Worm (Caenorhabditis elegans) whole organism, L1 larva: ENCODE measurements around the gene F45D3.2.
A peak's percentile ranks its signal among the peaks of the same experiment; 100 is the strongest.

ENCODE experiments used
- C04F5.9 ChIP-seq: sonication (generic microtip); optimal IDR thresholded peaks from 2 replicates; lab custom pipeline; 2016; ENCODE audit warnings: missing genetic modification characterization, missing compliant biosample characterization
- F16B12.6 ChIP-seq: fragments of 150-350 bp; optimal IDR thresholded peaks from 2 replicates; lab custom pipeline; 2014; ENCODE audit warnings: missing biosample characterization, missing genetic modification characterization
- Y116A8C.19 ChIP-seq: sonication (generic microtip); optimal IDR thresholded peaks from 2 replicates; lab custom pipeline; 2016; ENCODE audit warnings: missing compliant biosample characterization, missing genetic modification characterization, borderline replicate concordance
- aha-1 ChIP-seq: fragments of 150-350 bp; optimal IDR thresholded peaks from 2 replicates; lab custom pipeline; 2014; ENCODE audit warnings: missing biosample characterization, missing genetic modification characterization
- alr-1 ChIP-seq: fragments of 200-800 bp; sonication (Bioruptor generic); optimal IDR thresholded peaks from 2 replicates; lab custom pipeline; 2018; ENCODE audit warnings: borderline replicate concordance, mild to moderate bottlenecking, missing genetic modification characterization, missing compliant biosample characterization
- aly-2 ChIP-seq: fragments of 150-350 bp; optimal IDR thresholded peaks from 2 replicates; lab custom pipeline; 2014; ENCODE audit warnings: missing biosample characterization, missing genetic modification characterization
- blmp-1 ChIP-seq: fragments of 150-350 bp; optimal IDR thresholded peaks from 2 replicates; lab custom pipeline; 2014; ENCODE audit warnings: missing biosample characterization, missing genetic modification characterization
- ceh-8 ChIP-seq: fragments of 200-800 bp; sonication (Bioruptor generic); optimal IDR thresholded peaks from 2 replicates; lab custom pipeline; 2018; ENCODE audit warnings: mild to moderate bottlenecking, missing genetic modification characterization, moderate library complexity, missing compliant biosample characterization
- ceh-88 ChIP-seq: fragments of 200-800 bp; sonication (Bioruptor generic); IDR thresholded peaks from 2 replicates; pipeline ENCODE4 v1.3.6; 2022; ENCODE audit warnings: missing genetic modification characterization, missing compliant biosample characterization
- ceh-90 ChIP-seq: sonication (generic microtip); optimal IDR thresholded peaks from 2 replicates; lab custom pipeline; 2016; ENCODE audit warnings: missing genetic modification characterization, missing compliant biosample characterization
- elt-3 ChIP-seq, 6 experiments: fragments of 150-350 bp in 1 of 6; sonication (generic microtip); optimal IDR thresholded peaks; 2 replicates each; lab custom pipeline; 2017 to 2018; ENCODE audit warnings: missing biosample characterization in 6 of 6, missing genetic modification characterization in 6 of 6, inconsistent platforms in 1 of 6
- fkh-8 ChIP-seq: sonication (generic microtip); optimal IDR thresholded peaks from 2 replicates; lab custom pipeline; 2016; ENCODE audit warnings: mild to moderate bottlenecking, missing genetic modification characterization, missing compliant biosample characterization
- grh-1 ChIP-seq: fragments of 200-800 bp; sonication (Bioruptor generic); IDR thresholded peaks from 2 replicates; pipeline ENCODE4 v1.3.6; 2022; ENCODE audit warnings: missing genetic modification reagents, missing genetic modification characterization, missing compliant biosample characterization
- hlh-17 ChIP-seq: fragments of 200-800 bp; sonication (Bioruptor generic); optimal IDR thresholded peaks from 2 replicates; lab custom pipeline; 2018; ENCODE audit warnings: missing genetic modification characterization, mild to moderate bottlenecking, missing compliant biosample characterization, moderate library complexity, borderline replicate concordance
- irx-1 ChIP-seq: sonication (generic microtip); optimal IDR thresholded peaks from 2 replicates; lab custom pipeline; 2016; ENCODE audit warnings: missing genetic modification characterization, missing compliant biosample characterization
- lin-14 ChIP-seq: fragments of 200-800 bp; sonication (Bioruptor generic); optimal IDR thresholded peaks from 2 replicates; lab custom pipeline; 2018; ENCODE audit warnings: mild to moderate bottlenecking, missing genetic modification characterization, moderate library complexity, missing compliant biosample characterization
- lin-35 ChIP-seq, 2 experiments: fragments of 150-350 bp; optimal IDR thresholded peaks; 2 replicates each; lab custom pipeline; 2014; ENCODE audit warnings: missing biosample characterization in 2 of 2, missing genetic modification characterization in 2 of 2, missing genetic modification reagents in 2 of 2
- lir-3 ChIP-seq: sonication (generic microtip); optimal IDR thresholded peaks from 2 replicates; lab custom pipeline; 2016; ENCODE audit warnings: mild to moderate bottlenecking, missing genetic modification characterization, moderate library complexity, missing compliant biosample characterization; ENCODE audit not compliant: poor library complexity
- lsy-2 ChIP-seq, 2 experiments: fragments of 150-350 bp; optimal IDR thresholded peaks; 2 replicates each; lab custom pipeline; 2014; ENCODE audit warnings: missing biosample characterization in 2 of 2, missing genetic modification characterization in 2 of 2
- mab-9 ChIP-seq: fragments of 200-800 bp; sonication (Bioruptor generic); IDR thresholded peaks from 2 replicates; pipeline ENCODE4 v1.3.6; 2022; ENCODE audit warnings: missing genetic modification reagents, missing genetic modification characterization, missing compliant biosample characterization
- mep-1 ChIP-seq: fragments of 150-350 bp; optimal IDR thresholded peaks from 2 replicates; lab custom pipeline; 2014; ENCODE audit warnings: missing biosample characterization, missing genetic modification characterization
- nhr-11 ChIP-seq: fragments of 150-350 bp; optimal IDR thresholded peaks from 2 replicates; lab custom pipeline; 2014; ENCODE audit warnings: missing biosample characterization, missing genetic modification characterization
- nhr-19 ChIP-seq: fragments of 200-800 bp; sonication (Bioruptor generic); conservative IDR thresholded peaks from 2 replicates; pipeline ENCODE4 v1.3.6; 2022; ENCODE audit warnings: missing genetic modification characterization, missing compliant biosample characterization
- nhr-20 ChIP-seq: sonication (generic microtip); optimal IDR thresholded peaks from 2 replicates; lab custom pipeline; 2016; ENCODE audit warnings: mild to moderate bottlenecking, missing genetic modification characterization, missing compliant biosample characterization
- nhr-237 ChIP-seq: fragments of 150-350 bp; optimal IDR thresholded peaks from 2 replicates; lab custom pipeline; 2014; ENCODE audit warnings: missing biosample characterization, missing genetic modification characterization
- nhr-28 ChIP-seq: fragments of 150-350 bp; optimal IDR thresholded peaks from 2 replicates; lab custom pipeline; 2014; ENCODE audit warnings: missing biosample characterization, missing genetic modification characterization
- nhr-71 ChIP-seq: sonication (generic microtip); optimal IDR thresholded peaks from 2 replicates; lab custom pipeline; 2016; ENCODE audit warnings: mild to moderate bottlenecking, missing genetic modification characterization, moderate library complexity, missing compliant biosample characterization
- nhr-76 ChIP-seq: sonication (generic microtip); optimal IDR thresholded peaks from 2 replicates; lab custom pipeline; 2017; ENCODE audit warnings: missing biosample characterization, missing genetic modification characterization
- nhr-85 ChIP-seq: sonication (generic microtip); peaks from one replicate; lab custom pipeline; 2016; ENCODE audit warnings: missing genetic modification characterization, inconsistent platforms, missing compliant biosample characterization
- nhr-90 ChIP-seq: sonication (generic microtip); optimal IDR thresholded peaks from 2 replicates; lab custom pipeline; 2016; ENCODE audit warnings: mild to moderate bottlenecking, missing genetic modification characterization, missing compliant biosample characterization; ENCODE audit not compliant: poor library complexity
- pax-3 ChIP-seq: fragments of 200-800 bp; sonication (Bioruptor generic); optimal IDR thresholded peaks from 2 replicates; lab custom pipeline; 2018; ENCODE audit warnings: mild to moderate bottlenecking, missing genetic modification characterization, moderate library complexity, missing compliant biosample characterization
- pqm-1 ChIP-seq: sonication (generic microtip); optimal IDR thresholded peaks from 3 replicates; lab custom pipeline; 2017; ENCODE audit warnings: missing biosample characterization, missing genetic modification characterization
- rnt-1 ChIP-seq: sonication (generic microtip); optimal IDR thresholded peaks from 2 replicates; lab custom pipeline; 2016; ENCODE audit warnings: mild to moderate bottlenecking, missing genetic modification characterization, moderate library complexity, missing compliant biosample characterization
- skn-1 ChIP-seq: fragments of 150-350 bp; optimal IDR thresholded peaks from 2 replicates; lab custom pipeline; 2014; ENCODE audit warnings: missing biosample characterization, missing genetic modification characterization
- snpc-4 ChIP-seq: fragments of 150-350 bp; optimal IDR thresholded peaks from 2 replicates; lab custom pipeline; 2014; ENCODE audit warnings: missing biosample characterization, missing genetic modification characterization
- snu-23 ChIP-seq: sonication (generic microtip); optimal IDR thresholded peaks from 2 replicates; lab custom pipeline; 2016; ENCODE audit warnings: missing genetic modification characterization, missing compliant biosample characterization
- sptf-1 ChIP-seq: fragments of 150-350 bp; optimal IDR thresholded peaks from 2 replicates; lab custom pipeline; 2014; ENCODE audit warnings: missing biosample characterization, missing genetic modification characterization
- sup-37 ChIP-seq: fragments of 200-800 bp; sonication (Bioruptor generic); optimal IDR thresholded peaks from 2 replicates; lab custom pipeline; 2018; ENCODE audit warnings: mild to moderate bottlenecking, missing genetic modification characterization, missing compliant biosample characterization
- swsn-7 ChIP-seq: sonication (generic microtip); optimal IDR thresholded peaks from 2 replicates; lab custom pipeline; 2016; ENCODE audit warnings: missing genetic modification characterization, missing compliant biosample characterization
- tbx-2 ChIP-seq: sonication (generic microtip); optimal IDR thresholded peaks from 2 replicates; lab custom pipeline; 2016; ENCODE audit warnings: missing genetic modification characterization, missing compliant biosample characterization
- unc-130 ChIP-seq: fragments of 150-350 bp; optimal IDR thresholded peaks from 2 replicates; lab custom pipeline; 2017; ENCODE audit warnings: missing biosample characterization, missing genetic modification characterization, inconsistent platforms
- unc-62 ChIP-seq: fragments of 150-350 bp; optimal IDR thresholded peaks from 2 replicates; lab custom pipeline; 2014; ENCODE audit warnings: missing biosample characterization, missing genetic modification reagents, missing genetic modification characterization
- unc-86 ChIP-seq: sonication (generic microtip); optimal IDR thresholded peaks from 2 replicates; lab custom pipeline; 2016; ENCODE audit warnings: missing genetic modification characterization, missing compliant biosample characterization
- unc-98 ChIP-seq: fragments of 200-800 bp; sonication (Bioruptor generic); IDR thresholded peaks from 2 replicates; pipeline ENCODE4 v1.3.6; 2022; ENCODE audit warnings: missing genetic modification characterization, missing compliant biosample characterization
- ztf-11 ChIP-seq, 2 experiments: sonication (generic microtip); optimal IDR thresholded peaks; 2 replicates each; lab custom pipeline; 2016 to 2017; ENCODE audit warnings: missing genetic modification characterization in 2 of 2, missing biosample characterization in 1 of 2, missing compliant biosample characterization in 1 of 2

Gene F45D3.2

DNA sequence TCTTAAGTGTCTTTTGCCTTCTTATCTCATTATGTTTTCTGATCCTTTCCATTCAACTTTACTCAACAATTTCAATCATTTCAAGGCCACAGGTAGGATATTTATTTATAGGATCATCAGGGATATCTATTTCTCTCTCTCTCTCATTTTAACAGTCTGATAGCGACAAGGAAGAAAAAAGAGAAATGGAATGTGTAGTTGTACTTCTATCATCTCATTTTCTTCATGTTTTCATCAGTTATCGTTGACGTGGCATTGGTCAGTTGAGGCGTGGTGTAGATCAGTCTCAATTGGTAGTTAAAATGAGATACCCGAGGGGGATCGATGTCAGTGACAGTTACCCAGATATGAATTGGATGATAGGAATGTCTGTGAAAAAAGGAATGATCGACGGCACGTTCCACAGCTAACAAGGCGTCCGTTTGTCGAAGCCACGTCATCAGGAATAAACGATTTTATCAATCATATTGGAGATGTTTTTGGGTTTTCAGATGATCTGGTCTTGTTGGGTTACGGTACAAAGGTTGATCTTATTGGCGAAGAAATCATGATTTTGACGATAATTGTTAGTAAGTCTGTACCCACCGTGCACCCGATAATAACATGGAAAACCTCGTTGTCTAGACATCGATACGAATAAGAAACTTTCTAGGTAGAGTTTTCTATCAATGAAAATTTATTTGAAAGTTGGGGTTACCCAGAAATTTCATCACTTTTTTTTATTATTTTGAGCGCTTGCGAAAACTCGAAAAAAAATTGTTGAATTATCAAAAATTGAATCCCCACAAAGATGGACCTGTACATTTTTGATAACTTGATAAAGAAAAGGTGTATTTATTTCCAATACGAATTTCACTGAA lies 13.6 kb downstream of the F45D3.2 start (continued):
- no peak for TF ChIP-seq ceh-88 (GFP tag; lab: Robert Waterston, UW)
- TF ChIP-seq sptf-1 (tag; lab: Kevin White, UChicago), result no peak
- TF ChIP-seq ceh-90 (tag; lab: Kevin White, UChicago), result no peak
- no peak for TF ChIP-seq aly-2 (tag; lab: Kevin White, UChicago)
- TF ChIP-seq fkh-8 (tag; lab: Kevin White, UChicago), result no peak
- no peak for TF ChIP-seq aha-1 (tag; lab: Kevin White, UChicago)
- no peak for TF ChIP-seq skn-1 (tag; lab: Kevin White, UChicago)
- TF ChIP-seq snu-23 (GFP tag; lab: Kevin White, UChicago), result peak; percentile 64
- TF ChIP-seq alr-1 (tag; lab: Kevin White, UChicago), result no peak
- TF ChIP-seq pqm-1 (tag; lab: Kevin White, UChicago), result no peak
- TF ChIP-seq hlh-17 (GFP tag; lab: Kevin White, UChicago), result no peak
- TF ChIP-seq unc-98 (GFP tag; lab: Robert Waterston, UW), result no peak
- peak; percentile 51; the same call in 1 of the 2 replicates for TF ChIP-seq grh-1 (GFP tag; lab: Robert Waterston, UW)
- peak; percentile 84 for TF ChIP-seq lin-14
- TF ChIP-seq lir-3 (tag; lab: Kevin White, UChicago), result no peak
- peak; percentile 72 for TF ChIP-seq tbx-2 (tag; lab: Kevin White, UChicago)
- no peak for TF ChIP-seq unc-62 (GFP tag; lab: Kevin White, UChicago)
- TF ChIP-seq Y116A8C.19, result no peak
- TF ChIP-seq snpc-4, result no peak
- no peak for TF ChIP-seq irx-1
- TF ChIP-seq mab-9 (GFP tag; lab: Robert Waterston, UW), result no peak
- no peak for TF ChIP-seq nhr-11 (tag; lab: Kevin White, UChicago)
- TF ChIP-seq sup-37 (GFP tag; lab: Kevin White, UChicago), result no peak
- no peak for TF ChIP-seq unc-86 (tag; lab: Kevin White, UChicago)
- TF ChIP-seq C04F5.9, result no peak
- TF ChIP-seq nhr-76, result no peak
- TF ChIP-seq nhr-90 (tag; lab: Kevin White, UChicago), result peak; percentile 73
- TF ChIP-seq swsn-7 (tag; lab: Kevin White, UChicago), result no peak
- TF ChIP-seq ceh-8 (GFP tag; lab: Kevin White, UChicago), result no peak
- TF ChIP-seq rnt-1 (tag; lab: Kevin White, UChicago), result no peak
- TF ChIP-seq pax-3, result no peak
- no peak for TF ChIP-seq ztf-11 (tag; optimal IDR thresholded peaks at IDR 0.05; lab: Kevin White, UChicago)
- TF ChIP-seq F16B12.6 (tag; lab: Kevin White, UChicago), result no peak

DNA sequence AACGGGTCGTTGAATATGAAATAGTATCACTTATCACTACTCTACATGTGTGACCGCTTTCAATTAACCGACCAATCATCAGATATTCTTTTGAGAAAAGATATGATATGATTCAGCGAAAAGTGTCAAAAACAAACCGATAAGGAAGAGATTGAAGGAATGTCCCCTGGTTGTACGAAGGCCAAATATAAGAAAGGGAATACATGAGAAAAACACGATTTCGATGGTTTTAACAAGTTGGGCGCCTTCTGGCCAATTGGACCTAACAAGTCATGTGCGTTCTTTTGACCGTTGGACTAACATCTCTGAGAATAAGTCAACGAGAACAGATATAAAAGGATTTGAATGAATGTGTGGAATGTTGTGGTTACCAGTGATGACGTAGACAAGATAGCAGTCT lies 15.0 kb downstream of the F45D3.2 start:
- TF ChIP-seq snpc-4 (no peak), rnt-1 (tag; lab: Kevin White, UChicago) (no peak), mep-1 (tag; lab: Kevin White, UChicago) (no peak), nhr-20 (tag; lab: Kevin White, UChicago) (peak; percentile 42), nhr-19 (GFP tag; lab: Robert Waterston, UW) (peak; percentile 21), tbx-2 (tag; lab: Kevin White, UChicago) (peak; percentile 37), F16B12.6 (tag; lab: Kevin White, UChicago) (no peak), nhr-28 (tag; lab: Kevin White, UChicago) (no peak), lin-35 (GFP tag; optimal IDR thresholded peaks at IDR 0.05; lab: Kevin White, UChicago) (peak in 1 of 2 experiments; percentile 9), nhr-71 (tag; lab: Kevin White, UChicago) (peak; percentile 59), lin-14 (peak; percentile 38), irx-1 (no peak), grh-1 (GFP tag; lab: Robert Waterston, UW) (0 out of 2 replicates have a peak, but pooled peaks have one; percentile 5), nhr-90 (tag; lab: Kevin White, UChicago) (peak; percentile 2), snu-23 (GFP tag; lab: Kevin White, UChicago) (peak; percentile 30), nhr-85 (peak; percentile 84), unc-130 (tag; lab: Kevin White, UChicago) (peak; percentile 25), elt-3 (tag; optimal IDR thresholded peaks at IDR 0.05; lab: Kevin White, UChicago) (peak in 3 of 6 experiments; percentile 32 to 85 (median 59)), lsy-2 (tag; optimal IDR thresholded peaks at IDR 0.05; lab: Kevin White, UChicago) (peak in 1 of 2 experiments; percentile 25), nhr-237 (tag; lab: Kevin White, UChicago) (no peak), blmp-1 (tag; lab: Kevin White, UChicago) (peak; percentile 80)
